Worm (Caenorhabditis elegans) whole organism, L3 larva: ENCODE measurements around the gene fbxa-199.
"Not testable (repeated sequence)": the region's sequence is repeated elsewhere in the genome, so short reads cannot be mapped to it uniquely, and the experiment has no call there.

Source experiments
- elt-1 ChIP-seq: fragments of 150-350 bp; optimal IDR thresholded peaks from 2 replicates; lab custom pipeline; 2014; ENCODE audit warnings: missing biosample characterization, missing genetic modification characterization
- elt-3 ChIP-seq, 3 experiments: fragments of 150-350 bp in 1 of 3; sonication (generic microtip) in 2 of 3; optimal IDR thresholded peaks; 2 replicates in 2 of 3; 4 replicates in 1 of 3; lab custom pipeline; 2014 to 2017; ENCODE audit warnings: missing biosample characterization in 3 of 3, missing genetic modification characterization in 3 of 3
- nhr-11 ChIP-seq: fragments of 150-350 bp; optimal IDR thresholded peaks from 2 replicates; lab custom pipeline; 2014; ENCODE audit warnings: missing biosample characterization, missing genetic modification characterization
- nhr-12 ChIP-seq: fragments of 150-350 bp; optimal IDR thresholded peaks from 2 replicates; lab custom pipeline; 2014; ENCODE audit warnings: missing biosample characterization, missing genetic modification characterization
- nhr-23 ChIP-seq: fragments of 150-350 bp; optimal IDR thresholded peaks from 2 replicates; lab custom pipeline; 2014; ENCODE audit warnings: missing biosample characterization, missing genetic modification reagents, missing genetic modification characterization
- nhr-25 ChIP-seq: sonication (generic microtip); optimal IDR thresholded peaks from 2 replicates; lab custom pipeline; 2017; ENCODE audit warnings: missing biosample characterization, missing genetic modification characterization
- zag-1 ChIP-seq: fragments of 150-350 bp; optimal IDR thresholded peaks from 2 replicates; lab custom pipeline; 2014; ENCODE audit warnings: missing biosample characterization, missing genetic modification characterization
- ztf-4 ChIP-seq: fragments of 150-350 bp; optimal IDR thresholded peaks from 2 replicates; lab custom pipeline; 2014; ENCODE audit warnings: missing biosample characterization, missing genetic modification characterization

- TF ChIP-seq ztf-4; nhr-12 (tag; lab: Kevin White, UChicago); zag-1; nhr-23 (tag; lab: Kevin White, UChicago); nhr-11 (tag; lab: Kevin White, UChicago); elt-3 (tag; optimal IDR thresholded peaks at IDR 0.05; lab: Kevin White, UChicago); nhr-25 (tag; lab: Kevin White, UChicago); elt-1 (tag; lab: Kevin White, UChicago): not testable (repeated sequence)
These were observed 37.2 kb downstream of the fbxa-199 start, which contains the start of gene ech-1.1 for ce11 chrV:15361412-15361811.
